Worm (Caenorhabditis elegans) whole organism, dauer: ENCODE data around the gene R10H10.7.

ENCODE experiments used
- unc-62 ChIP-seq: sonication (generic microtip); optimal IDR thresholded peaks from 2 replicates; lab custom pipeline; 2017; ENCODE audit warnings: missing biosample characterization, missing genetic modification reagents, missing genetic modification characterization

R10H10.7 gene

ce11 chrIV:10421256-10421655 lies 7.5 kb upstream of the R10H10.7 start:
- no peak for TF ChIP-seq unc-62 (GFP tag; lab: Kevin White, UChicago)

ce11 chrIV:10420440-10420839 lies 6.7 kb upstream of the R10H10.7 start:
- TF ChIP-seq unc-62 (GFP tag; lab: Kevin White, UChicago): no peak

ce11 chrIV:10419896-10420295 lies 6.2 kb upstream of the R10H10.7 start:
- no peak for TF ChIP-seq unc-62 (GFP tag; lab: Kevin White, UChicago)

- TF ChIP-seq unc-62 (GFP tag; lab: Kevin White, UChicago): no peak
Observed at ce11 chrIV:10417781-10418180, 4.1 kb upstream of the R10H10.7 start, which contains the start of gene F13B12.6. Gene F13B12.6, minus strand, starts transcription at chrIV:10417881.

ce11 chrIV:10409377-10409776 lies 4.4 kb downstream of the R10H10.7 start, which contains the start of gene rfk-1:
Gene rfk-1, minus strand, starts transcription at chrIV:10409477.
- no peak for TF ChIP-seq unc-62 (GFP tag; lab: Kevin White, UChicago)

ce11 chrIV:10403193-10404058 lies 10.3 kb downstream of the R10H10.7 start, which contains the start of gene gpa-7:
Gene gpa-7, plus strand, starts transcription at chrIV:10404008.
- TF ChIP-seq unc-62 (GFP tag; lab: Kevin White, UChicago): no peak

- no peak for TF ChIP-seq unc-62 (GFP tag; lab: Kevin White, UChicago)
Observed at ce11 chrIV:10398244-10398643, 15.5 kb downstream of the R10H10.7 start.

- TF ChIP-seq unc-62 (GFP tag; lab: Kevin White, UChicago): no peak
Observed at ce11 chrIV:10396827-10397226, 16.9 kb downstream of the R10H10.7 start.

- TF ChIP-seq unc-62 (GFP tag; lab: Kevin White, UChicago): no peak
Observed at ce11 chrIV:10394858-10395257, 18.9 kb downstream of the R10H10.7 start, which contains the start of gene R10H10.4. Gene R10H10.4, minus strand, starts transcription at chrIV:10394958.

- no peak for TF ChIP-seq unc-62 (GFP tag; lab: Kevin White, UChicago)
Observed at ce11 chrIV:10391827-10392226, 21.9 kb downstream of the R10H10.7 start, which contains the start of gene spe-26. Gene spe-26, minus strand, starts transcription at chrIV:10391927.

ce11 chrIV:10388263-10388662 lies 25.5 kb downstream of the R10H10.7 start, which contains the start of gene R10H10.3:
Gene R10H10.3, plus strand, starts transcription at chrIV:10388505.
- TF ChIP-seq unc-62 (GFP tag; lab: Kevin White, UChicago): no peak

ce11 chrIV:10387113-10387512 lies 26.6 kb downstream of the R10H10.7 start, which contains the start of gene nfu-1:
Gene nfu-1, plus strand, starts transcription at chrIV:10387413.
- no peak for TF ChIP-seq unc-62 (GFP tag; lab: Kevin White, UChicago)

- TF ChIP-seq unc-62 (GFP tag; lab: Kevin White, UChicago): no peak
Observed at ce11 chrIV:10382894-10383293, 30.8 kb downstream of the R10H10.7 start.

ce11 chrIV:10381035-10381434 lies 32.7 kb downstream of the R10H10.7 start:
- TF ChIP-seq unc-62 (GFP tag; lab: Kevin White, UChicago): no peak

- TF ChIP-seq unc-62 (GFP tag; lab: Kevin White, UChicago): no peak
Observed at ce11 chrIV:10380626-10381025, 33.1 kb downstream of the R10H10.7 start.

ce11 chrIV:10374601-10375000 lies 39.1 kb downstream of the R10H10.7 start, which contains the start of gene mask-1:
Gene mask-1, plus strand, starts transcription at chrIV:10374901.
- TF ChIP-seq unc-62 (GFP tag; lab: Kevin White, UChicago): no peak
